Fruit fly (Drosophila melanogaster) whole organism, prepupa: ENCODE data around the gene Cbs.
A peak's percentile ranks its signal among the peaks of the same experiment; 100 is the strongest.

Experiments
- CG10631 ChIP-seq: fragments of 200-800 bp; sonication (Bioruptor generic); optimal IDR thresholded peaks from 2 replicates; lab custom pipeline; 2016; ENCODE audit warnings: missing biosample characterization, missing genetic modification characterization
- CG10669 ChIP-seq: fragments of 200-800 bp; sonication (Bioruptor generic); optimal IDR thresholded peaks from 3 replicates; lab custom pipeline; 2018; ENCODE audit warnings: missing biosample characterization, mild to moderate bottlenecking, missing genetic modification characterization, moderate library complexity
- CG11762 ChIP-seq: fragments of 200-800 bp; sonication (Bioruptor generic); optimal IDR thresholded peaks from 3 replicates; lab custom pipeline; 2016; ENCODE audit warnings: missing biosample characterization, missing genetic modification characterization; ENCODE audit not compliant: insufficient read depth
- CG11902 ChIP-seq: fragments of 200-800 bp; sonication (Bioruptor generic); optimal IDR thresholded peaks from 3 replicates; lab custom pipeline; 2016; ENCODE audit warnings: missing biosample characterization, missing genetic modification characterization
- CG15336 ChIP-seq: fragments of 200-800 bp; sonication (Bioruptor generic); IDR thresholded peaks from 2 replicates; pipeline ENCODE4 v1.3.6; 2022; ENCODE audit warnings: missing biosample characterization, missing genetic modification characterization
- CG31627 ChIP-seq: fragments of 200-800 bp; sonication (Bioruptor generic); optimal IDR thresholded peaks from 3 replicates; lab custom pipeline; 2016; ENCODE audit warnings: missing biosample characterization, missing genetic modification characterization
- CG32006 ChIP-seq: fragments of 200-800 bp; sonication (Bioruptor generic); optimal IDR thresholded peaks from 3 replicates; lab custom pipeline; 2017; ENCODE audit warnings: missing biosample characterization, mild to moderate bottlenecking, missing genetic modification characterization
- CG4318 ChIP-seq: fragments of 200-800 bp; sonication (Bioruptor generic); optimal IDR thresholded peaks from 3 replicates; lab custom pipeline; 2017; ENCODE audit warnings: missing biosample characterization, mild to moderate bottlenecking, missing genetic modification characterization
- CG6163 ChIP-seq: fragments of 200-800 bp; sonication (Bioruptor generic); IDR thresholded peaks from 3 replicates; pipeline ENCODE4 v1.3.6; 2022; ENCODE audit warnings: missing biosample characterization, missing genetic modification characterization
- CG6792 ChIP-seq: fragments of 200-800 bp; sonication (Bioruptor generic); optimal IDR thresholded peaks from 3 replicates; lab custom pipeline; 2016; ENCODE audit warnings: missing biosample characterization, missing genetic modification characterization
- CG8119 ChIP-seq: fragments of 200-800 bp; sonication (Bioruptor generic); IDR thresholded peaks from 3 replicates; pipeline ENCODE4 v1.3.6; 2022; ENCODE audit warnings: missing biosample characterization, missing genetic modification characterization
- CG8319 ChIP-seq: fragments of 200-800 bp; sonication (Bioruptor generic); optimal IDR thresholded peaks from 3 replicates; lab custom pipeline; 2016; ENCODE audit warnings: missing biosample characterization, missing genetic modification characterization
- CG8632 ChIP-seq: fragments of 200-800 bp; sonication (Bioruptor generic); optimal IDR thresholded peaks from 3 replicates; lab custom pipeline; 2016; ENCODE audit warnings: missing biosample characterization, missing genetic modification characterization
- CG9139 ChIP-seq: fragments of 200-800 bp; sonication (Bioruptor generic); optimal IDR thresholded peaks from 3 replicates; lab custom pipeline; 2017; ENCODE audit warnings: missing biosample characterization, mild to moderate bottlenecking, missing genetic modification characterization
- Eip75B ChIP-seq: fragments of 200-800 bp; sonication (Bioruptor generic); optimal IDR thresholded peaks from 3 replicates; lab custom pipeline; 2016; ENCODE audit warnings: missing biosample characterization, missing genetic modification characterization
- Eip78C ChIP-seq: fragments of 200-800 bp; sonication (Bioruptor generic); peaks from one replicate; lab custom pipeline; 2016; ENCODE audit warnings: missing biosample characterization, missing genetic modification characterization
- Eip93F ChIP-seq: fragments of 200-800 bp; sonication (Bioruptor generic); optimal IDR thresholded peaks from 2 replicates; lab custom pipeline; 2016; ENCODE audit warnings: missing biosample characterization, mild to moderate bottlenecking, missing genetic modification characterization
- Ets21C ChIP-seq: fragments of 200-800 bp; sonication (Bioruptor generic); optimal IDR thresholded peaks from 3 replicates; lab custom pipeline; 2016; ENCODE audit warnings: missing biosample characterization, missing genetic modification characterization
- Gug ChIP-seq: fragments of 200-800 bp; sonication (Bioruptor generic); IDR thresholded peaks from 2 replicates; pipeline ENCODE4 v1.3.6; 2022; ENCODE audit warnings: missing biosample characterization, missing genetic modification characterization
- Hr38 ChIP-seq: sonication (Bioruptor generic); optimal IDR thresholded peaks from 2 replicates; lab custom pipeline; 2016; ENCODE audit warnings: missing biosample characterization, missing genetic modification characterization
- Hr39 ChIP-seq: fragments of 200-800 bp; sonication (Bioruptor generic); optimal IDR thresholded peaks from 2 replicates; lab custom pipeline; 2016; ENCODE audit warnings: missing biosample characterization, missing genetic modification characterization
- Hr4 ChIP-seq: fragments of 200-800 bp; sonication (Bioruptor generic); optimal IDR thresholded peaks from 3 replicates; lab custom pipeline; 2016; ENCODE audit warnings: missing biosample characterization, missing genetic modification characterization
- Lpt ChIP-seq: fragments of 200-800 bp; sonication (Bioruptor generic); optimal IDR thresholded peaks from 3 replicates; lab custom pipeline; 2016; ENCODE audit warnings: missing biosample characterization, missing genetic modification characterization
- Met ChIP-seq: fragments of 200-800 bp; sonication (Bioruptor generic); optimal IDR thresholded peaks from 3 replicates; lab custom pipeline; 2016; ENCODE audit warnings: missing biosample characterization, missing genetic modification characterization
- Smox ChIP-seq: fragments of 200-800 bp; sonication (Bioruptor generic); optimal IDR thresholded peaks from 3 replicates; lab custom pipeline; 2016; ENCODE audit warnings: missing biosample characterization, missing genetic modification characterization
- Sox102F ChIP-seq: fragments of 200-800 bp; sonication (Bioruptor generic); optimal IDR thresholded peaks from 2 replicates; lab custom pipeline; 2016; ENCODE audit warnings: missing biosample characterization, mild to moderate bottlenecking, missing genetic modification characterization
- Sox15 ChIP-seq: fragments of 200-800 bp; sonication (Bioruptor generic); optimal IDR thresholded peaks from 3 replicates; lab custom pipeline; 2016; ENCODE audit warnings: missing biosample characterization, missing genetic modification characterization
- achi ChIP-seq: fragments of 200-800 bp; sonication (Bioruptor generic); optimal IDR thresholded peaks from 3 replicates; lab custom pipeline; 2016; ENCODE audit warnings: missing biosample characterization, missing genetic modification characterization
- acj6 ChIP-seq: fragments of 200-800 bp; sonication (Bioruptor generic); optimal IDR thresholded peaks from 3 replicates; lab custom pipeline; 2016; ENCODE audit warnings: missing biosample characterization, missing genetic modification characterization
- dsx ChIP-seq: fragments of 200-800 bp; optimal IDR thresholded peaks from 3 replicates; lab custom pipeline; 2019; ENCODE audit warnings: missing biosample characterization, mild to moderate bottlenecking, missing genetic modification characterization, moderate library complexity; ENCODE audit not compliant: poor library complexity, severe bottlenecking
- eg ChIP-seq: fragments of 200-800 bp; sonication (Bioruptor generic); IDR thresholded peaks from 3 replicates; pipeline ENCODE4 v1.3.6; 2022; ENCODE audit warnings: missing biosample characterization, missing genetic modification characterization
- esn ChIP-seq: fragments of 200-800 bp; sonication (Bioruptor generic); optimal IDR thresholded peaks from 2 replicates; lab custom pipeline; 2016; ENCODE audit warnings: missing biosample characterization, mild to moderate bottlenecking, missing genetic modification characterization, moderate library complexity
- fd59A ChIP-seq: fragments of 200-800 bp; sonication (Bioruptor generic); optimal IDR thresholded peaks from 2 replicates; lab custom pipeline; 2017; ENCODE audit warnings: missing biosample characterization, mild to moderate bottlenecking, missing genetic modification characterization, missing genetic modification reagents
- fd85E ChIP-seq: fragments of 200-800 bp; sonication (Bioruptor generic); optimal IDR thresholded peaks from 3 replicates; lab custom pipeline; 2016; ENCODE audit warnings: missing biosample characterization, missing genetic modification characterization
- fkh ChIP-seq: fragments of 200-800 bp; sonication (Bioruptor generic); optimal IDR thresholded peaks from 3 replicates; lab custom pipeline; 2017; ENCODE audit warnings: missing biosample characterization, mild to moderate bottlenecking, missing genetic modification characterization, moderate library complexity
- lz ChIP-seq: fragments of 200-800 bp; sonication (Bioruptor generic); optimal IDR thresholded peaks from 3 replicates; lab custom pipeline; 2016; ENCODE audit warnings: missing biosample characterization, missing genetic modification characterization
- net ChIP-seq: fragments of 200-800 bp; sonication (Bioruptor generic); optimal IDR thresholded peaks from 3 replicates; lab custom pipeline; 2016; ENCODE audit warnings: missing biosample characterization, missing genetic modification characterization
- salr ChIP-seq, 2 experiments: fragments of 200-800 bp; sonication (Bioruptor generic); optimal IDR thresholded peaks; 3 replicates each; lab custom pipeline; 2016 to 2018; ENCODE audit warnings: missing biosample characterization in 2 of 2, missing genetic modification characterization in 2 of 2, mild to moderate bottlenecking in 1 of 2
- spab ChIP-seq: fragments of 200-800 bp; sonication (Bioruptor generic); optimal IDR thresholded peaks from 2 replicates; lab custom pipeline; 2017; ENCODE audit warnings: missing biosample characterization, mild to moderate bottlenecking, missing genetic modification characterization, missing genetic modification reagents
- svp ChIP-seq: fragments of 200-800 bp; sonication (Bioruptor generic); peaks from one replicate; lab custom pipeline; 2016; ENCODE audit warnings: missing biosample characterization, missing genetic modification characterization
- topi ChIP-seq: fragments of 200-800 bp; sonication (Bioruptor generic); optimal IDR thresholded peaks from 3 replicates; lab custom pipeline; 2016; ENCODE audit warnings: missing biosample characterization, missing genetic modification characterization
- vri ChIP-seq: fragments of 200-800 bp; sonication (Bioruptor generic); optimal IDR thresholded peaks from 3 replicates; lab custom pipeline; 2016; ENCODE audit warnings: missing biosample characterization, mild to moderate bottlenecking, missing genetic modification characterization

Cbs gene

dm6 chrX:21064927-21065326 lies 20.0 kb downstream of the Cbs start (continued):
- TF ChIP-seq CG11762 (GFP tag; lab: Kevin White, UChicago) (peak; percentile 86), CG32006 (GFP tag; lab: Kevin White, UChicago) (peak; percentile 82), fd85E (GFP tag; lab: Kevin White, UChicago) (peak; percentile 80), CG11902 (peak; percentile 92), Hr39 (peak; percentile 97), vri (GFP tag; lab: Kevin White, UChicago) (peak; percentile 95), Hr4 (GFP tag; lab: Kevin White, UChicago) (peak; percentile 90), acj6 (peak; percentile 93), Met (GFP tag; lab: Kevin White, UChicago) (peak; percentile 96), Lpt (peak; percentile 83), Eip75B (GFP tag; lab: Kevin White, UChicago) (peak; percentile 92), CG8632 (GFP tag; lab: Kevin White, UChicago) (peak; percentile 90), lz (peak; percentile 96), salr (GFP tag; optimal IDR thresholded peaks at IDR 0.05; lab: Kevin White, UChicago) (peak; percentile 71 to 78), Gug (GFP tag; lab: Robert Waterston, UW) (peak; percentile 78), CG6163 (peak; percentile 95)

- no peak for TF ChIP-seq fd59A (GFP tag; lab: Kevin White, UChicago)
- TF ChIP-seq fkh: peak; percentile 65
- no peak for TF ChIP-seq Ets21C (GFP tag; lab: Kevin White, UChicago)
- no peak for TF ChIP-seq Hr4 (GFP tag; lab: Kevin White, UChicago)
- no peak for TF ChIP-seq CG15336 (GFP tag; lab: Robert Waterston, UW)
- TF ChIP-seq achi (GFP tag; lab: Kevin White, UChicago): no peak
- no peak for TF ChIP-seq acj6
- TF ChIP-seq CG6792 (GFP tag; lab: Kevin White, UChicago): no peak
- no peak for TF ChIP-seq Smox (GFP tag; lab: Kevin White, UChicago)
- no peak for TF ChIP-seq Eip75B (GFP tag; lab: Kevin White, UChicago)
- no peak for TF ChIP-seq CG10631 (GFP tag; lab: Kevin White, UChicago)
- TF ChIP-seq Sox102F (GFP tag; lab: Kevin White, UChicago): no peak
- TF ChIP-seq Eip78C (GFP tag; lab: Kevin White, UChicago): peak; percentile 10
- TF ChIP-seq CG4318: no peak
- peak; percentile 38 for TF ChIP-seq svp
- no peak for TF ChIP-seq esn (GFP tag; lab: Kevin White, UChicago)
- no peak for TF ChIP-seq CG31627 (GFP tag; lab: Kevin White, UChicago)
- no peak for TF ChIP-seq CG10669 (GFP tag; lab: Kevin White, UChicago)
- no peak for TF ChIP-seq CG8119 (GFP tag; lab: Robert Waterston, UW)
Measured at dm6 chrX:21065775-21066174, 20.8 kb downstream of the Cbs start.

dm6 chrX:21067474-21067873 lies 22.5 kb downstream of the Cbs start, which contains the start of gene CG32512:
TSS of gene CG32512 (minus strand) at chrX:21067540.
- TF ChIP-seq eg (GFP tag; lab: Robert Waterston, UW): peak; percentile 53; the same call in 1 of the 3 replicates
- peak; percentile 49 for TF ChIP-seq CG6163
- no peak for TF ChIP-seq fd59A (GFP tag; lab: Kevin White, UChicago)
- peak; percentile 12; the same call in 1 of the 2 replicates for TF ChIP-seq CG15336 (GFP tag; lab: Robert Waterston, UW)
- TF ChIP-seq CG9139 (GFP tag; lab: Kevin White, UChicago): no peak
- TF ChIP-seq CG8119 (GFP tag; lab: Robert Waterston, UW): peak; percentile 13; the same call in 1 of the 3 replicates
- TF ChIP-seq vri (GFP tag; lab: Kevin White, UChicago): peak; percentile 16
- peak; percentile 1 for TF ChIP-seq Hr39
- TF ChIP-seq CG8632 (GFP tag; lab: Kevin White, UChicago): no peak

- peak; percentile 49; the same call in 2 of the 3 replicates for TF ChIP-seq eg (GFP tag; lab: Robert Waterston, UW)
- peak; percentile 33; the same call in 1 of the 2 replicates for TF ChIP-seq CG15336 (GFP tag; lab: Robert Waterston, UW)
- TF ChIP-seq Sox102F (GFP tag; lab: Kevin White, UChicago): no peak
- TF ChIP-seq Eip78C (GFP tag; lab: Kevin White, UChicago): peak; percentile 77
- TF ChIP-seq CG10631 (GFP tag; lab: Kevin White, UChicago): peak; percentile 27
- TF ChIP-seq CG11902: peak; percentile 9
- peak; percentile 34 for TF ChIP-seq CG8319
- no peak for TF ChIP-seq Hr38
- TF ChIP-seq CG10669 (GFP tag; lab: Kevin White, UChicago): peak; percentile 35
- TF ChIP-seq lz: peak; percentile 31
- peak; percentile 25 for TF ChIP-seq Smox (GFP tag; lab: Kevin White, UChicago)
- no peak for TF ChIP-seq Sox15 (GFP tag; lab: Kevin White, UChicago)
- TF ChIP-seq Hr4 (GFP tag; lab: Kevin White, UChicago): peak; percentile 16
- TF ChIP-seq topi: no peak
- no peak for TF ChIP-seq Eip93F (GFP tag; lab: Kevin White, UChicago)
- peak; percentile 80 for TF ChIP-seq svp
- peak; percentile 51 for TF ChIP-seq net (GFP tag; lab: Kevin White, UChicago)
- peak; percentile 75 for TF ChIP-seq CG32006 (GFP tag; lab: Kevin White, UChicago)
- no peak for TF ChIP-seq Ets21C (GFP tag; lab: Kevin White, UChicago)
- TF ChIP-seq Hr39: peak; percentile 10
- peak; percentile 67 for TF ChIP-seq esn (GFP tag; lab: Kevin White, UChicago)
- TF ChIP-seq salr (GFP tag; optimal IDR thresholded peaks at IDR 0.05; lab: Kevin White, UChicago): peak; percentile 16 to 72
- TF ChIP-seq CG4318: peak; percentile 56
- TF ChIP-seq CG31627 (GFP tag; lab: Kevin White, UChicago): peak; percentile 25
- TF ChIP-seq Gug (GFP tag; lab: Robert Waterston, UW): no peak
- TF ChIP-seq dsx: no peak
- peak; percentile 47 for TF ChIP-seq spab (GFP tag; lab: Kevin White, UChicago)
Measured at dm6 chrX:21067908-21068307, 23.0 kb downstream of the Cbs start.
